Worm (Caenorhabditis elegans) whole organism, L1 larva: ENCODE data around the gene hex-2.

Source experiments
- C04F5.9 ChIP-seq: sonication (generic microtip); optimal IDR thresholded peaks from 2 replicates; lab custom pipeline; 2016; ENCODE audit warnings: missing genetic modification characterization, missing compliant biosample characterization
- ama-1 ChIP-seq: fragments of 150-350 bp; optimal IDR thresholded peaks from 2 replicates; lab custom pipeline; 2014
- ceh-82 ChIP-seq, 3 experiments: fragments of 150-350 bp in 1 of 3; sonication (generic microtip) in 2 of 3; optimal IDR thresholded peaks; 2 replicates each; lab custom pipeline; 2014 to 2017; ENCODE audit warnings: missing biosample characterization in 3 of 3, missing genetic modification characterization in 3 of 3
- ceh-90 ChIP-seq: sonication (generic microtip); optimal IDR thresholded peaks from 2 replicates; lab custom pipeline; 2016; ENCODE audit warnings: missing genetic modification characterization, missing compliant biosample characterization
- dsc-1 ChIP-seq: sonication (generic microtip); optimal IDR thresholded peaks from 2 replicates; lab custom pipeline; 2016; ENCODE audit warnings: mild to moderate bottlenecking, missing genetic modification characterization, missing compliant biosample characterization
- efl-3 ChIP-seq: fragments of 200-800 bp; sonication (Bioruptor generic); optimal IDR thresholded peaks from 2 replicates; lab custom pipeline; 2018; ENCODE audit warnings: mild to moderate bottlenecking, missing genetic modification characterization, missing compliant biosample characterization
- egl-13 ChIP-seq: sonication (generic microtip); optimal IDR thresholded peaks from 2 replicates; lab custom pipeline; 2016; ENCODE audit warnings: missing genotype, missing genetic modification reagents, missing genetic modification characterization, missing compliant biosample characterization
- elt-3 ChIP-seq, 6 experiments: fragments of 150-350 bp in 1 of 6; sonication (generic microtip); optimal IDR thresholded peaks; 2 replicates each; lab custom pipeline; 2017 to 2018; ENCODE audit warnings: missing biosample characterization in 6 of 6, missing genetic modification characterization in 6 of 6, inconsistent platforms in 1 of 6
- ets-5 ChIP-seq: fragments of 200-800 bp; sonication (Bioruptor generic); IDR thresholded peaks from 2 replicates; pipeline ENCODE4 v1.3.6; 2022; ENCODE audit warnings: missing genetic modification characterization, missing compliant biosample characterization
- fkh-4 ChIP-seq: sonication (generic microtip); optimal IDR thresholded peaks from 2 replicates; lab custom pipeline; 2016; ENCODE audit warnings: missing compliant biosample characterization, missing genetic modification characterization, borderline replicate concordance
- fkh-8 ChIP-seq: sonication (generic microtip); optimal IDR thresholded peaks from 2 replicates; lab custom pipeline; 2016; ENCODE audit warnings: mild to moderate bottlenecking, missing genetic modification characterization, missing compliant biosample characterization
- fos-1 ChIP-seq: fragments of 150-350 bp; optimal IDR thresholded peaks from 2 replicates; lab custom pipeline; 2014; ENCODE audit warnings: missing biosample characterization, missing genetic modification characterization
- grh-1 ChIP-seq: fragments of 200-800 bp; sonication (Bioruptor generic); IDR thresholded peaks from 2 replicates; pipeline ENCODE4 v1.3.6; 2022; ENCODE audit warnings: missing genetic modification reagents, missing genetic modification characterization, missing compliant biosample characterization
- irx-1 ChIP-seq: sonication (generic microtip); optimal IDR thresholded peaks from 2 replicates; lab custom pipeline; 2016; ENCODE audit warnings: missing genetic modification characterization, missing compliant biosample characterization
- lin-39 ChIP-seq: fragments of 150-350 bp; optimal IDR thresholded peaks from 2 replicates; lab custom pipeline; 2014; ENCODE audit warnings: missing biosample characterization, missing genetic modification reagents, missing genetic modification characterization
- mab-9 ChIP-seq: fragments of 200-800 bp; sonication (Bioruptor generic); IDR thresholded peaks from 2 replicates; pipeline ENCODE4 v1.3.6; 2022; ENCODE audit warnings: missing genetic modification reagents, missing genetic modification characterization, missing compliant biosample characterization
- mep-1 ChIP-seq: fragments of 150-350 bp; optimal IDR thresholded peaks from 2 replicates; lab custom pipeline; 2014; ENCODE audit warnings: missing biosample characterization, missing genetic modification characterization
- nhr-19 ChIP-seq: fragments of 200-800 bp; sonication (Bioruptor generic); conservative IDR thresholded peaks from 2 replicates; pipeline ENCODE4 v1.3.6; 2022; ENCODE audit warnings: missing genetic modification characterization, missing compliant biosample characterization
- nhr-28 ChIP-seq: fragments of 150-350 bp; optimal IDR thresholded peaks from 2 replicates; lab custom pipeline; 2014; ENCODE audit warnings: missing biosample characterization, missing genetic modification characterization
- nhr-47 ChIP-seq: sonication (generic microtip); optimal IDR thresholded peaks from 2 replicates; lab custom pipeline; 2016; ENCODE audit warnings: mild to moderate bottlenecking, missing genetic modification characterization, moderate library complexity, missing compliant biosample characterization
- nhr-71 ChIP-seq: sonication (generic microtip); optimal IDR thresholded peaks from 2 replicates; lab custom pipeline; 2016; ENCODE audit warnings: mild to moderate bottlenecking, missing genetic modification characterization, moderate library complexity, missing compliant biosample characterization
- nhr-85 ChIP-seq: sonication (generic microtip); peaks from one replicate; lab custom pipeline; 2016; ENCODE audit warnings: missing genetic modification characterization, inconsistent platforms, missing compliant biosample characterization
- nhr-90 ChIP-seq: sonication (generic microtip); optimal IDR thresholded peaks from 2 replicates; lab custom pipeline; 2016; ENCODE audit warnings: mild to moderate bottlenecking, missing genetic modification characterization, missing compliant biosample characterization; ENCODE audit not compliant: poor library complexity
- pax-3 ChIP-seq: fragments of 200-800 bp; sonication (Bioruptor generic); optimal IDR thresholded peaks from 2 replicates; lab custom pipeline; 2018; ENCODE audit warnings: mild to moderate bottlenecking, missing genetic modification characterization, moderate library complexity, missing compliant biosample characterization
- snu-23 ChIP-seq: sonication (generic microtip); optimal IDR thresholded peaks from 2 replicates; lab custom pipeline; 2016; ENCODE audit warnings: missing genetic modification characterization, missing compliant biosample characterization
- sox-4 ChIP-seq: sonication (generic microtip); optimal IDR thresholded peaks from 2 replicates; lab custom pipeline; 2016; ENCODE audit warnings: missing genetic modification characterization, missing compliant biosample characterization
- swsn-7 ChIP-seq: sonication (generic microtip); optimal IDR thresholded peaks from 2 replicates; lab custom pipeline; 2016; ENCODE audit warnings: missing genetic modification characterization, missing compliant biosample characterization
- tbx-2 ChIP-seq: sonication (generic microtip); optimal IDR thresholded peaks from 2 replicates; lab custom pipeline; 2016; ENCODE audit warnings: missing genetic modification characterization, missing compliant biosample characterization
- tlp-1 ChIP-seq: fragments of 150-350 bp; optimal IDR thresholded peaks from 2 replicates; lab custom pipeline; 2014; ENCODE audit warnings: missing biosample characterization, missing genetic modification characterization
- unc-30 ChIP-seq: sonication (generic microtip); optimal IDR thresholded peaks from 2 replicates; lab custom pipeline; 2017; ENCODE audit warnings: missing biosample characterization, missing genetic modification characterization
- unc-62 ChIP-seq: fragments of 150-350 bp; optimal IDR thresholded peaks from 2 replicates; lab custom pipeline; 2014; ENCODE audit warnings: missing biosample characterization, missing genetic modification reagents, missing genetic modification characterization
- unc-86 ChIP-seq: sonication (generic microtip); optimal IDR thresholded peaks from 2 replicates; lab custom pipeline; 2016; ENCODE audit warnings: missing genetic modification characterization, missing compliant biosample characterization
- xbp-1 ChIP-seq: sonication (generic microtip); optimal IDR thresholded peaks from 2 replicates; lab custom pipeline; 2016; ENCODE audit warnings: missing genetic modification characterization, missing compliant biosample characterization
- zip-4 ChIP-seq: fragments of 200-800 bp; sonication (Bioruptor generic); optimal IDR thresholded peaks from 2 replicates; lab custom pipeline; 2018; ENCODE audit warnings: mild to moderate bottlenecking, missing genetic modification characterization, moderate library complexity, missing compliant biosample characterization
- ztf-11 ChIP-seq, 2 experiments: sonication (generic microtip); optimal IDR thresholded peaks; 2 replicates each; lab custom pipeline; 2016 to 2017; ENCODE audit warnings: missing genetic modification characterization in 2 of 2, missing biosample characterization in 1 of 2, missing compliant biosample characterization in 1 of 2
- ztf-4 ChIP-seq: fragments of 150-350 bp; optimal IDR thresholded peaks from 2 replicates; lab custom pipeline; 2014; ENCODE audit warnings: missing biosample characterization, missing genetic modification characterization

hex-2 gene

ce11 chrV:5701106-5701505 lies 46.9 kb downstream of the hex-2 start (continued):
- TF ChIP-seq snu-23 (GFP tag; lab: Kevin White, UChicago) = no peak
- peak; percentile 8 for TF ChIP-seq ztf-4
- peak; percentile 38 for TF ChIP-seq nhr-47 (tag; lab: Kevin White, UChicago)
- no peak for TF ChIP-seq fkh-8
- TF ChIP-seq fkh-4 (tag; lab: Kevin White, UChicago) = no peak
- no peak for TF ChIP-seq sox-4 (tag; lab: Kevin White, UChicago)
- TF ChIP-seq mep-1 = no peak
- peak in 3 of 6 experiments; percentile 39 to 84 (median 62) for TF ChIP-seq elt-3 (tag; optimal IDR thresholded peaks at IDR 0.05; lab: Kevin White, UChicago)
- TF ChIP-seq ets-5 (GFP tag; lab: Robert Waterston, UW) = no peak
- TF ChIP-seq ztf-11 (tag; optimal IDR thresholded peaks at IDR 0.05; lab: Kevin White, UChicago) = no peak
- peak; percentile 36 for TF ChIP-seq nhr-90
- TF ChIP-seq fos-1 (tag; lab: Kevin White, UChicago) = no peak
- TF ChIP-seq swsn-7 (tag; lab: Kevin White, UChicago) = no peak
- TF ChIP-seq unc-62 (GFP tag; lab: Kevin White, UChicago) = no peak
- TF ChIP-seq xbp-1 = no peak

ce11 chrV:5704467-5704866 lies 50.2 kb downstream of the hex-2 start:
- 0 out of 2 replicates have a peak, but pooled peaks have one; percentile 12 for TF ChIP-seq nhr-19 (GFP tag; lab: Robert Waterston, UW)
- no peak for TF ChIP-seq lin-39 (tag; lab: Kevin White, UChicago)
- TF ChIP-seq fkh-8 = peak; percentile 85
- TF ChIP-seq ets-5 (GFP tag; lab: Robert Waterston, UW) = no peak
- TF ChIP-seq nhr-47 (tag; lab: Kevin White, UChicago) = peak; percentile 37
- TF ChIP-seq C04F5.9 (tag; lab: Kevin White, UChicago) = no peak
- TF ChIP-seq unc-86 = no peak
- TF ChIP-seq ceh-82 (tag; optimal IDR thresholded peaks at IDR 0.05; lab: Kevin White, UChicago) = no peak
- peak; percentile 24 for TF ChIP-seq egl-13 (tag; lab: Kevin White, UChicago)
- TF ChIP-seq tbx-2 (tag; lab: Kevin White, UChicago) = no peak
- TF ChIP-seq unc-30 (tag; lab: Kevin White, UChicago) = no peak
- no peak for TF ChIP-seq mab-9
- TF ChIP-seq efl-3 (GFP tag; lab: Kevin White, UChicago) = no peak
- no peak for TF ChIP-seq grh-1
- TF ChIP-seq nhr-85 = no peak
- peak; percentile 66 for TF ChIP-seq nhr-71 (tag; lab: Kevin White, UChicago)
- TF ChIP-seq irx-1 (tag; lab: Kevin White, UChicago) = no peak
- TF ChIP-seq ztf-11 (tag; optimal IDR thresholded peaks at IDR 0.05; lab: Kevin White, UChicago) = no peak
- TF ChIP-seq sox-4 (tag; lab: Kevin White, UChicago) = peak; percentile 43
- TF ChIP-seq zip-4 (GFP tag; lab: Kevin White, UChicago) = no peak
- TF ChIP-seq pax-3 (tag; lab: Kevin White, UChicago) = peak; percentile 73
- TF ChIP-seq fos-1 (tag; lab: Kevin White, UChicago) = peak; percentile 11
- no peak for TF ChIP-seq ceh-90 (tag; lab: Kevin White, UChicago)
- no peak for TF ChIP-seq ama-1 (lab: Kevin White, UChicago)
- TF ChIP-seq dsc-1 = peak; percentile 91
- TF ChIP-seq, all 84 proteins: peak for 9

- TF ChIP-seq swsn-7 (tag; lab: Kevin White, UChicago) (no peak), unc-86 (no peak), nhr-28 (no peak), tlp-1 (no peak)
- TF ChIP-seq, all 84 proteins: peak for 0
Measured at ce11 chrV:5705510-5705909, 51.3 kb downstream of the hex-2 start, which contains the start of gene peli-1. Gene peli-1, plus strand, starts transcription at chrV:5705810.
